Worm (Caenorhabditis elegans) whole organism, mixed stage, embryonic: ENCODE measurements around the gene rps-5.

Source experiments
- flh-1 ChIP-seq: fragments of 200-800 bp; sonication (Bioruptor generic); optimal IDR thresholded peaks from 2 replicates; lab custom pipeline; 2018; ENCODE audit warnings: mild to moderate bottlenecking, missing genetic modification characterization, moderate library complexity, missing compliant biosample characterization
- nhr-12 ChIP-seq: fragments of 150-350 bp; optimal IDR thresholded peaks from 2 replicates; lab custom pipeline; 2014; ENCODE audit warnings: missing biosample characterization, missing genetic modification characterization
- nhr-237 ChIP-seq: fragments of 150-350 bp; optimal IDR thresholded peaks from 2 replicates; lab custom pipeline; 2014; ENCODE audit warnings: missing biosample characterization, missing genetic modification characterization
- nhr-76 ChIP-seq: sonication (generic microtip); optimal IDR thresholded peaks from 2 replicates; lab custom pipeline; 2017; ENCODE audit warnings: missing biosample characterization, missing genetic modification characterization
- sptf-1 ChIP-seq: sonication (generic microtip); optimal IDR thresholded peaks from 2 replicates; lab custom pipeline; 2017; ENCODE audit warnings: mild to moderate bottlenecking, missing genetic modification characterization, moderate library complexity, missing compliant biosample characterization
- unc-39 ChIP-seq: fragments of 150-350 bp; optimal IDR thresholded peaks from 2 replicates; lab custom pipeline; 2014; ENCODE audit warnings: missing biosample characterization, missing genetic modification characterization
- unc-62 ChIP-seq: fragments of 150-350 bp; optimal IDR thresholded peaks from 2 replicates; lab custom pipeline; 2014; ENCODE audit warnings: missing biosample characterization, missing genetic modification reagents, missing genetic modification characterization

DNA sequence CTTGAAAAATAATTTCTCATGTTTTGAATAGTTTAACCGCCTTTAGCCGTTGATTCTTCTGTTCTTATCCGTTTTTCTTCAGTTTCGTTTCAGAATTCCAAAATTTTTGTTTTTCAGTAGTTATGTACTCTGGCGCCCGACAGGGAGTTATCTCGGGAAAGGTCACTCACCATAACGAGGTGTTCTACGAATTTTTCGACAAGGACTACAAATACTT lies 32.3 kb upstream of the rps-5 start, which contains the start of gene F01G4.4:
- no peak for TF ChIP-seq unc-39 (tag; lab: Kevin White, UChicago)
- no peak for TF ChIP-seq unc-62
- no peak for TF ChIP-seq sptf-1
- no peak for TF ChIP-seq flh-1
- no peak for TF ChIP-seq nhr-237
- no peak for TF ChIP-seq nhr-12 (tag; lab: Kevin White, UChicago)
- TF ChIP-seq nhr-76 (tag; lab: Kevin White, UChicago), result no peak
